Worm (Caenorhabditis elegans) whole organism, L3 larva: ENCODE data around the gene T20B3.1.

ENCODE experiments used
- ama-1 ChIP-seq: fragments of 150-350 bp; optimal IDR thresholded peaks from 2 replicates; lab custom pipeline; 2018
- ceh-82 ChIP-seq: fragments of 150-350 bp; optimal IDR thresholded peaks from 2 replicates; lab custom pipeline; 2014; ENCODE audit warnings: missing biosample characterization, missing genetic modification characterization
- egl-27 ChIP-seq: sonication (generic microtip); optimal IDR thresholded peaks from 4 replicates; lab custom pipeline; 2017; ENCODE audit warnings: missing biosample characterization, missing genetic modification reagents, missing genetic modification characterization
- elt-3 ChIP-seq, 3 experiments: fragments of 150-350 bp in 1 of 3; sonication (generic microtip) in 2 of 3; optimal IDR thresholded peaks; 2 replicates in 2 of 3; 4 replicates in 1 of 3; lab custom pipeline; 2014 to 2017; ENCODE audit warnings: missing biosample characterization in 3 of 3, missing genetic modification characterization in 3 of 3
- mdl-1 ChIP-seq: fragments of 150-350 bp; optimal IDR thresholded peaks from 2 replicates; lab custom pipeline; 2014; ENCODE audit warnings: missing biosample characterization, missing genetic modification characterization
- nhr-237 ChIP-seq: fragments of 150-350 bp; optimal IDR thresholded peaks from 2 replicates; lab custom pipeline; 2014; ENCODE audit warnings: missing biosample characterization, missing genetic modification characterization
- nhr-25 ChIP-seq: sonication (generic microtip); optimal IDR thresholded peaks from 2 replicates; lab custom pipeline; 2017; ENCODE audit warnings: missing biosample characterization, missing genetic modification characterization
- pha-4 ChIP-seq: fragments of 150-350 bp; optimal IDR thresholded peaks from 2 replicates; lab custom pipeline; 2014; ENCODE audit warnings: missing biosample characterization, missing genetic modification reagents, missing genetic modification characterization
- sea-2 ChIP-seq: fragments of 150-350 bp; sonication (generic microtip); optimal IDR thresholded peaks from 4 replicates; lab custom pipeline; 2014; ENCODE audit warnings: missing biosample characterization, missing genetic modification reagents, missing genetic modification characterization
- snpc-4 ChIP-seq: fragments of 150-350 bp; optimal IDR thresholded peaks from 2 replicates; lab custom pipeline; 2014; ENCODE audit warnings: missing biosample characterization, missing genetic modification characterization
- ztf-11 ChIP-seq: fragments of 150-350 bp; optimal IDR thresholded peaks from 2 replicates; lab custom pipeline; 2014; ENCODE audit warnings: missing biosample characterization, missing genetic modification characterization

DNA sequence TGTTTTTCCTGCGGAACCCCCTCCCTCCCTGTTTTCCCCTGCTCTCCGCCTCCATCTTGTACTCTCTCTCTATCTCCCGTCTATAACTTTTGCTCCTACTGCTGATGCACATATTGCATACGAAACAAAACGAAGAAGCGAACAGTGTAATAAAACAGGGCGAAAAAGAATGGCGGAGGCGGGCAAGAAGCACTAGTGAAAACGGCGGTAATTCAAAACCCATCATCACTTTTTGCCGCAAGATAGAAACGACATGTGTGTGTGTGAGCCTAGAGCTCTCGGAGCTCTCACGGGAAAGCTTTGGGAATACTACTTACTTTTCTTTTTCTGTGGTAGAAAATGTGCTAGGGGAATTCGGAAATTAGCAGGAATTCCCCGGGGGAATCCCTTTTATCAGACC is 20.7 kb downstream of the T20B3.1 start:
- TF ChIP-seq ceh-82 (tag; lab: Kevin White, UChicago) (no peak), nhr-25 (tag; lab: Kevin White, UChicago) (no peak), snpc-4 (tag; lab: Kevin White, UChicago) (no peak), ztf-11 (tag; lab: Kevin White, UChicago) (no peak), sea-2 (GFP tag; lab: Kevin White, UChicago) (no peak), pha-4 (tag; lab: Kevin White, UChicago) (no peak), egl-27 (tag; lab: Kevin White, UChicago) (no peak), elt-3 (tag; optimal IDR thresholded peaks at IDR 0.05; lab: Kevin White, UChicago) (no peak), nhr-237 (no peak), mdl-1 (tag; lab: Kevin White, UChicago) (no peak), ama-1 (lab: Kevin White, UChicago) (no peak)
